Worm (Caenorhabditis elegans) whole organism, young adult: ENCODE results near the gene ZK105.13.

Experiments used
- B0019.2 ChIP-seq: fragments of 200-800 bp; sonication (Bioruptor generic); conservative IDR thresholded peaks from 2 replicates; pipeline ENCODE4 v1.3.6; 2022; ENCODE audit warnings: missing genetic modification reagents, missing genetic modification characterization, missing compliant biosample characterization
- C17E4.6 ChIP-seq: fragments of 200-800 bp; sonication (Bioruptor generic); IDR thresholded peaks from 2 replicates; pipeline ENCODE4 v1.3.6; 2022; ENCODE audit warnings: missing genetic modification reagents, missing genetic modification characterization, missing compliant biosample characterization
- F23B12.7 ChIP-seq: sonication (generic microtip); optimal IDR thresholded peaks from 2 replicates; lab custom pipeline; 2017; ENCODE audit warnings: missing genetic modification characterization, mild to moderate bottlenecking, missing compliant biosample characterization, antibody characterized with exemption, moderate library complexity; ENCODE audit not compliant: insufficient read depth
- F33H1.4 ChIP-seq: fragments of 200-800 bp; sonication (Bioruptor generic); IDR thresholded peaks from 2 replicates; pipeline ENCODE4 v1.3.6; 2022; ENCODE audit warnings: missing genetic modification reagents, missing genetic modification characterization, missing compliant biosample characterization
- F39B2.1 ChIP-seq: fragments of 200-800 bp; sonication (Bioruptor generic); IDR thresholded peaks from 2 replicates; pipeline ENCODE4 v1.3.6; 2022; ENCODE audit warnings: missing genetic modification reagents, missing genetic modification characterization, missing compliant biosample characterization
- F55B11.4 ChIP-seq: sonication (generic microtip); optimal IDR thresholded peaks from 2 replicates; lab custom pipeline; 2016; ENCODE audit warnings: missing compliant biosample characterization, missing genetic modification characterization, borderline replicate concordance; ENCODE audit not compliant: insufficient read depth
- K11D2.4 ChIP-seq: fragments of 200-800 bp; sonication (Bioruptor generic); IDR thresholded peaks from 2 replicates; pipeline ENCODE4 v1.3.6; 2022; ENCODE audit warnings: missing genetic modification reagents, missing genetic modification characterization, missing compliant biosample characterization
- Y53F4B.3 ChIP-seq: fragments of 200-800 bp; sonication (Bioruptor generic); IDR thresholded peaks from 2 replicates; pipeline ENCODE4 v1.3.6; 2022; ENCODE audit warnings: missing genetic modification reagents, missing genetic modification characterization, missing compliant biosample characterization
- Y56A3A.18 ChIP-seq: fragments of 200-800 bp; sonication (Bioruptor generic); IDR thresholded peaks from 2 replicates; pipeline ENCODE4 v1.3.6; 2022; ENCODE audit warnings: missing genetic modification reagents, missing genetic modification characterization, missing compliant biosample characterization
- attf-6 ChIP-seq: fragments of 200-800 bp; sonication (Bioruptor generic); IDR thresholded peaks from 2 replicates; pipeline ENCODE4 v1.3.6; 2022; ENCODE audit warnings: missing genetic modification reagents, missing genetic modification characterization, missing compliant biosample characterization
- cebp-2 ChIP-seq: fragments of 200-800 bp; sonication (Bioruptor generic); IDR thresholded peaks from 2 replicates; pipeline ENCODE4 v1.3.6; 2022; ENCODE audit warnings: missing genetic modification characterization, missing compliant biosample characterization
- ceh-58 ChIP-seq: fragments of 200-800 bp; sonication (Bioruptor generic); IDR thresholded peaks from 2 replicates; pipeline ENCODE4 v1.3.6; 2022; ENCODE audit warnings: missing genetic modification characterization, missing compliant biosample characterization
- ceh-91 ChIP-seq: fragments of 200-800 bp; sonication (Bioruptor generic); IDR thresholded peaks from 2 replicates; pipeline ENCODE4 v1.3.6; 2022; ENCODE audit warnings: missing genetic modification reagents, missing genetic modification characterization, missing compliant biosample characterization
- die-1 ChIP-seq: sonication (generic microtip); optimal IDR thresholded peaks from 2 replicates; lab custom pipeline; 2016; ENCODE audit warnings: missing genotype, mild to moderate bottlenecking, missing genetic modification characterization, missing compliant biosample characterization
- dox-1 ChIP-seq: fragments of 200-800 bp; sonication (Bioruptor generic); IDR thresholded peaks from 2 replicates; pipeline ENCODE4 v1.3.6; 2022; ENCODE audit warnings: missing genetic modification reagents, missing genetic modification characterization, missing compliant biosample characterization
- dpl-1 ChIP-seq: fragments of 150-350 bp; optimal IDR thresholded peaks from 2 replicates; lab custom pipeline; 2014; ENCODE audit warnings: missing biosample characterization, missing genetic modification reagents, missing genetic modification characterization
- fkh-3 ChIP-seq: sonication (generic microtip); optimal IDR thresholded peaks from 2 replicates; lab custom pipeline; 2016; ENCODE audit warnings: mild to moderate bottlenecking, missing genetic modification characterization, missing compliant biosample characterization
- gei-17 ChIP-seq: fragments of 200-800 bp; sonication (Bioruptor generic); optimal IDR thresholded peaks from 2 replicates; lab custom pipeline; 2018; ENCODE audit warnings: mild to moderate bottlenecking, missing genetic modification characterization, missing compliant biosample characterization
- hmg-20 ChIP-seq: fragments of 200-800 bp; sonication (Bioruptor generic); IDR thresholded peaks from 2 replicates; pipeline ENCODE4 v1.3.6; 2022; ENCODE audit warnings: missing genetic modification reagents, missing genetic modification characterization, missing compliant biosample characterization
- hrde-1 ChIP-seq: sonication (generic microtip); optimal IDR thresholded peaks from 2 replicates; lab custom pipeline; 2016; ENCODE audit warnings: missing genetic modification characterization, mild to moderate bottlenecking, missing compliant biosample characterization, moderate library complexity, missing genotype, missing genetic modification reagents, borderline replicate concordance
- lin-35 ChIP-seq, 3 experiments: fragments of 150-350 bp in 2 of 3; sonication (generic microtip) in 1 of 3; optimal IDR thresholded peaks; 2 replicates each; lab custom pipeline; 2014 to 2018; ENCODE audit warnings: missing biosample characterization in 3 of 3, missing genetic modification characterization in 3 of 3, missing genetic modification reagents in 3 of 3
- lin-54 ChIP-seq: fragments of 200-800 bp; sonication (Bioruptor generic); optimal IDR thresholded peaks from 2 replicates; lab custom pipeline; 2018; ENCODE audit warnings: mild to moderate bottlenecking, missing genetic modification characterization, missing compliant biosample characterization
- mel-28 ChIP-seq: sonication (generic microtip); optimal IDR thresholded peaks from 2 replicates; lab custom pipeline; 2016; ENCODE audit warnings: borderline replicate concordance, mild to moderate bottlenecking, missing genetic modification characterization, missing compliant biosample characterization
- nfya-1 ChIP-seq: sonication (generic microtip); optimal IDR thresholded peaks from 2 replicates; lab custom pipeline; 2017; ENCODE audit warnings: antibody characterized with exemption, missing compliant biosample characterization, missing genetic modification characterization, borderline replicate concordance; ENCODE audit not compliant: insufficient read depth
- nfyb-1 ChIP-seq: fragments of 200-800 bp; sonication (Bioruptor generic); IDR thresholded peaks from 2 replicates; pipeline ENCODE4 v1.3.6; 2022; ENCODE audit warnings: missing genetic modification reagents, missing genetic modification characterization, missing compliant biosample characterization
- pbrm-1 ChIP-seq: fragments of 200-800 bp; sonication (Bioruptor generic); IDR thresholded peaks from 2 replicates; pipeline ENCODE4 v1.3.6; 2022; ENCODE audit warnings: missing genetic modification reagents, missing genetic modification characterization, missing compliant biosample characterization
- pha-4 ChIP-seq: fragments of 150-350 bp; sonication (generic microtip); optimal IDR thresholded peaks from 2 replicates; lab custom pipeline; 2014; ENCODE audit warnings: missing biosample characterization, missing genetic modification reagents, missing genetic modification characterization
- rpc-1 ChIP-seq, 2 experiments: fragments of 150-350 bp in 1 of 2; sonication (generic microtip) in 1 of 2; optimal IDR thresholded peaks; 2 replicates each; lab custom pipeline; 2014 to 2018; ENCODE audit warnings: missing biosample characterization in 1 of 2, missing genetic modification characterization in 1 of 2, missing genetic modification reagents in 1 of 2, missing genotype in 1 of 2
- snpc-3.4 ChIP-seq: sonication (generic microtip); optimal IDR thresholded peaks from 2 replicates; lab custom pipeline; 2017; ENCODE audit warnings: missing genetic modification characterization, mild to moderate bottlenecking, missing compliant biosample characterization, antibody characterized with exemption, moderate library complexity, missing genotype, missing genetic modification reagents
- unc-130 ChIP-seq: sonication (generic microtip); optimal IDR thresholded peaks from 2 replicates; lab custom pipeline; 2016; ENCODE audit warnings: missing genetic modification reagents, missing genetic modification characterization, missing compliant biosample characterization
- ztf-28 ChIP-seq: fragments of 200-800 bp; sonication (Bioruptor generic); IDR thresholded peaks from 2 replicates; pipeline ENCODE4 v1.3.6; 2022; ENCODE audit warnings: missing genetic modification reagents, missing genetic modification characterization, missing compliant biosample characterization
- ztf-3 ChIP-seq: fragments of 200-800 bp; sonication (Bioruptor generic); optimal IDR thresholded peaks from 2 replicates; lab custom pipeline; 2018; ENCODE audit warnings: mild to moderate bottlenecking, missing genetic modification characterization, missing compliant biosample characterization

ZK105.13 gene

ce11 chrV:7726202-7726601 is 13.2 kb upstream of the ZK105.13 start (continued):
- TF ChIP-seq Y53F4B.3 (no peak), C17E4.6 (GFP tag; lab: Robert Waterston, UW) (no peak), dox-1 (GFP tag; lab: Robert Waterston, UW) (no peak), fkh-3 (no peak), ztf-3 (GFP tag; lab: Kevin White, UChicago) (no peak)
- TF ChIP-seq, all 124 proteins: peak for 0

ce11 chrV:7723967-7724544 is 11.1 kb upstream of the ZK105.13 start, which contains the start of the genes ZK105.6 and ZK105.8:
Gene ZK105.6 (minus strand): TSS chrV:7724067.
Gene ZK105.8 (plus strand): TSS chrV:7724494.
- no peak for TF ChIP-seq pha-4 (tag; lab: Kevin White, UChicago)
- TF ChIP-seq F33H1.4 (GFP tag; lab: Robert Waterston, UW) = no peak
- TF ChIP-seq K11D2.4 (GFP tag; lab: Robert Waterston, UW) = no peak

DNA sequence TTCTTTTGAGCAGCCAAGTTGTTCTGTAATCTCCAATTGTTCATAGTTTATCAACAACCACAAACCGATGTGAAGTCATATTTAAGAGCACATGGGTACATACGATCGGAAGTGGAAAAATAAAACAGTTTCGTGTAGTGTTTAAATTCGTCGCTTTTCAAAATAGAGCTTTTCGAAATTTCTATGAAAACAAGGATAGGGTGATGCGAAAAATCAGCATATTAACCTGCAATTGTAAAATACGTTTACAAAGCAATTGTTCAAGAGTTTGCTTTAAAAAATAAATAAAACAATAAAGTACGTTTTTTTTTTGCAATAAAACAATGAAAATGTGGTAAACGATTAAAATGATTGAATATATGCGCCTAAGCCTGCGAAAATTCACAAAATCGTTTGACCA is 9.0 kb upstream of the ZK105.13 start, which contains the start of gene ZK105.14:
ZK105.14 (minus strand) TSS at position 101 of the 400 bp plus-strand sequence.
- no peak for TF ChIP-seq cebp-2 (GFP tag; lab: Robert Waterston, UW)
- TF ChIP-seq pbrm-1 (GFP tag; lab: Robert Waterston, UW) = no peak
- no peak for TF ChIP-seq hmg-20 (GFP tag; lab: Robert Waterston, UW)
- no peak for TF ChIP-seq ztf-28 (GFP tag; lab: Robert Waterston, UW)
- no peak for TF ChIP-seq Y56A3A.18 (GFP tag; lab: Robert Waterston, UW)
- TF ChIP-seq lin-54 (GFP tag; lab: Kevin White, UChicago) = no peak
- no peak for TF ChIP-seq F39B2.1 (GFP tag; lab: Robert Waterston, UW)
- TF ChIP-seq mel-28 (tag; lab: Kevin White, UChicago) = no peak
- no peak for TF ChIP-seq die-1 (tag; lab: Kevin White, UChicago)
- no peak for TF ChIP-seq ceh-58 (GFP tag; lab: Robert Waterston, UW)
- TF ChIP-seq F55B11.4 (tag; lab: Kevin White, UChicago) = no peak
- no peak for TF ChIP-seq nfya-1
- no peak for TF ChIP-seq F23B12.7 (tag; lab: Kevin White, UChicago)
- TF ChIP-seq lin-35 (GFP tag; optimal IDR thresholded peaks at IDR 0.05; lab: Kevin White, UChicago) = no peak
- no peak for TF ChIP-seq gei-17 (GFP tag; lab: Kevin White, UChicago)
- no peak for TF ChIP-seq unc-130 (GFP tag; lab: Kevin White, UChicago)
- TF ChIP-seq rpc-1 (optimal IDR thresholded peaks at IDR 0.05; lab: Kevin White, UChicago) = no peak
- TF ChIP-seq rpc-1 (tag; optimal IDR thresholded peaks at IDR 0.05; lab: Kevin White, UChicago) = no peak
- TF ChIP-seq attf-6 (GFP tag; lab: Robert Waterston, UW) = no peak
- TF ChIP-seq dpl-1 (GFP tag; lab: Kevin White, UChicago) = no peak

DNA sequence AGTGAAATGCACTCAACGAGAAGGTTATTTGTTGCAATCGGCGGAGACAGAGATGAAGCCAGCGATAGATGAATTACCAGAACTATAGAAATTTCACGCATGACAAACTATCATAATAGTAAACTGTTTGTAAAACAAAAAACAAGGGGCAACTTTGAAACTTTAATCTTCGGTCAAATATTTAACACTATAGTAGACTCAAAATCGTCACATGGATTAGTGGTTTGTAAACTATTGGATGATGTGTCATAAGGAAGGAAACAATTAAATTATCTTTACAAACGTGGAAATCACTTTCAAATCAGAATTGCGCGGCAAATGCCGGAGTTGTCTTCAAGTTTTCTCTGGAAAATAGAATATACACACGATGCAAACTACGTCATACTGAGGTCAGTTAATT is 4.7 kb upstream of the ZK105.13 start, which contains the start of gene ZK105.5:
ZK105.5 (minus strand) TSS at position 101 of the 400 bp plus-strand sequence.
- TF ChIP-seq B0019.2 (no peak), nfyb-1 (GFP tag; lab: Robert Waterston, UW) (no peak), snpc-3.4 (no peak), ceh-91 (GFP tag; lab: Robert Waterston, UW) (no peak)

ce11 chrV:7716034-7716433 is 3.1 kb upstream of the ZK105.13 start, which contains the start of gene ZK105.12:
Gene ZK105.12 (minus strand): TSS chrV:7716134.
- TF ChIP-seq hrde-1 (no peak), F33H1.4 (GFP tag; lab: Robert Waterston, UW) (no peak)
